Worm (Caenorhabditis elegans) whole organism, L2 larva: ENCODE measurements around the gene Y47D7A.15.

Source experiments
- F13H6.1 ChIP-seq: sonication (generic microtip); optimal IDR thresholded peaks from 2 replicates; lab custom pipeline; 2016; ENCODE audit warnings: missing genetic modification characterization, missing compliant biosample characterization
- R02D3.7 ChIP-seq: fragments of 150-350 bp; optimal IDR thresholded peaks from 2 replicates; lab custom pipeline; 2014; ENCODE audit warnings: missing biosample characterization, missing genetic modification characterization
- aly-2 ChIP-seq: fragments of 150-350 bp; optimal IDR thresholded peaks from 2 replicates; lab custom pipeline; 2014; ENCODE audit warnings: missing biosample characterization, missing genetic modification characterization
- fos-1 ChIP-seq: fragments of 150-350 bp; optimal IDR thresholded peaks from 2 replicates; lab custom pipeline; 2014; ENCODE audit warnings: missing biosample characterization, missing genetic modification characterization
- lin-13 ChIP-seq: fragments of 150-350 bp; optimal IDR thresholded peaks from 2 replicates; lab custom pipeline; 2014; ENCODE audit warnings: missing biosample characterization, missing genetic modification reagents, missing genetic modification characterization
- lin-39 ChIP-seq: fragments of 150-350 bp; optimal IDR thresholded peaks from 2 replicates; lab custom pipeline; 2014; ENCODE audit warnings: missing biosample characterization, missing genetic modification reagents, missing genetic modification characterization
- nhr-10 ChIP-seq: sonication (generic microtip); optimal IDR thresholded peaks from 2 replicates; lab custom pipeline; 2017; ENCODE audit warnings: missing biosample characterization, missing genetic modification characterization
- nhr-11 ChIP-seq: fragments of 150-350 bp; optimal IDR thresholded peaks from 2 replicates; lab custom pipeline; 2014; ENCODE audit warnings: missing biosample characterization, missing genetic modification characterization
- peb-1 ChIP-seq: fragments of 150-350 bp; optimal IDR thresholded peaks from 2 replicates; lab custom pipeline; 2014; ENCODE audit warnings: missing biosample characterization, missing genetic modification characterization
- sem-4 ChIP-seq: fragments of 150-350 bp; optimal IDR thresholded peaks from 2 replicates; lab custom pipeline; 2014; ENCODE audit warnings: missing biosample characterization, missing genetic modification reagents, missing genetic modification characterization
- unc-62 ChIP-seq: fragments of 150-350 bp; optimal IDR thresholded peaks from 2 replicates; lab custom pipeline; 2014; ENCODE audit warnings: missing biosample characterization, missing genetic modification reagents, missing genetic modification characterization

- no peak for TF ChIP-seq F13H6.1
- TF ChIP-seq fos-1 (tag; lab: Kevin White, UChicago), result no peak
- no peak for TF ChIP-seq lin-13 (GFP tag; lab: Kevin White, UChicago)
- no peak for TF ChIP-seq nhr-11 (tag; lab: Kevin White, UChicago)
- TF ChIP-seq sem-4 (tag; lab: Kevin White, UChicago), result no peak
- no peak for TF ChIP-seq peb-1
- no peak for TF ChIP-seq unc-62
- TF ChIP-seq aly-2 (tag; lab: Kevin White, UChicago), result no peak
- no peak for TF ChIP-seq lin-39 (tag; lab: Kevin White, UChicago)
- no peak for TF ChIP-seq nhr-10
- no peak for TF ChIP-seq R02D3.7 (tag; lab: Kevin White, UChicago)
Observed at ce11 chrV:4398127-4398526, 34.9 kb downstream of the Y47D7A.15 start.
